Worm (Caenorhabditis elegans) whole organism, midembryonic: ENCODE data around the gene acr-23.
"Not testable (repeated sequence)": the region's sequence is repeated elsewhere in the genome, so short reads cannot be mapped to it uniquely, and the experiment has no call there.

ENCODE experiments used
- flt-1 ChIP-seq: fragments of 200-800 bp; sonication (Bioruptor generic); IDR thresholded peaks from 2 replicates; pipeline ENCODE4 v1.3.6; 2022; ENCODE audit warnings: missing genetic modification characterization, missing compliant biosample characterization
- klf-2 ChIP-seq: fragments of 200-800 bp; sonication (Bioruptor generic); conservative IDR thresholded peaks from 2 replicates; pipeline ENCODE4 v1.3.6; 2022; ENCODE audit warnings: missing genetic modification reagents, missing genetic modification characterization, missing compliant biosample characterization
- med-1 ChIP-seq: sonication (generic microtip); optimal IDR thresholded peaks from 2 replicates; lab custom pipeline; 2017; ENCODE audit warnings: missing genetic modification characterization, mild to moderate bottlenecking, missing compliant biosample characterization, antibody characterized with exemption, missing genetic modification reagents; ENCODE audit not compliant: insufficient read depth
- ztf-23 ChIP-seq: fragments of 200-800 bp; sonication (Bioruptor generic); IDR thresholded peaks from 2 replicates; pipeline ENCODE4 v1.3.6; 2022; ENCODE audit warnings: missing genetic modification reagents, missing genetic modification characterization, missing compliant biosample characterization
- ztf-29 ChIP-seq: fragments of 200-800 bp; sonication (Bioruptor generic); IDR thresholded peaks from 2 replicates; pipeline ENCODE4 v1.3.6; 2022; ENCODE audit warnings: missing genetic modification reagents, missing genetic modification characterization, missing compliant biosample characterization

ce11 chrV:3620608-3621007, 38.8 kb downstream of the acr-23 start, which contains the start of gene srx-93:
- TF ChIP-seq klf-2 (GFP tag; lab: Robert Waterston, UW); ztf-23 (GFP tag; lab: Robert Waterston, UW); med-1 (GFP tag; lab: Kevin White, UChicago); ztf-29 (GFP tag; lab: Robert Waterston, UW); flt-1 (GFP tag; lab: Robert Waterston, UW): not testable (repeated sequence)
